Fruit fly (Drosophila melanogaster) whole organism, embryonic: ENCODE data around the gene Gr93d.

Experiments
- Ada2b ChIP-seq: fragments of 200-800 bp; sonication (Bioruptor generic); IDR thresholded peaks from 2 replicates; pipeline ENCODE4 v1.3.6; 2022; ENCODE audit warnings: missing biosample characterization, missing genetic modification characterization
- Antp ChIP-seq: fragments of 200-800 bp; sonication (Bioruptor generic); optimal IDR thresholded peaks from 3 replicates; lab custom pipeline; 2016; ENCODE audit warnings: missing biosample characterization, missing genetic modification characterization
- CG10209 ChIP-seq: fragments of 200-800 bp; sonication (Bioruptor generic); optimal IDR thresholded peaks from 3 replicates; lab custom pipeline; 2017; ENCODE audit warnings: missing biosample characterization, mild to moderate bottlenecking, missing genetic modification characterization, missing genetic modification reagents
- CG10366 ChIP-seq: fragments of 200-800 bp; sonication (Bioruptor generic); IDR thresholded peaks from 2 replicates; pipeline ENCODE4 v1.3.6; 2022; ENCODE audit warnings: missing biosample characterization, missing genetic modification characterization
- CG12391 ChIP-seq: fragments of 200-800 bp; sonication (Bioruptor generic); optimal IDR thresholded peaks from 3 replicates; lab custom pipeline; 2018; ENCODE audit warnings: missing biosample characterization, mild to moderate bottlenecking, missing genetic modification characterization, moderate library complexity
- CG14014 ChIP-seq: fragments of 200-800 bp; sonication (Bioruptor generic); IDR thresholded peaks from 2 replicates; pipeline ENCODE4 v1.3.6; 2022; ENCODE audit warnings: missing biosample characterization, missing genetic modification characterization
- CG14710 ChIP-seq: fragments of 200-800 bp; sonication (Bioruptor generic); optimal IDR thresholded peaks from 3 replicates; lab custom pipeline; 2019; ENCODE audit warnings: missing biosample characterization, mild to moderate bottlenecking, missing genetic modification characterization, moderate library complexity
- CG15011 ChIP-seq: fragments of 200-800 bp; sonication (Bioruptor generic); optimal IDR thresholded peaks from 3 replicates; lab custom pipeline; 2018; ENCODE audit warnings: missing biosample characterization, mild to moderate bottlenecking, missing genetic modification characterization
- CG15073 ChIP-seq: fragments of 200-800 bp; sonication (Bioruptor generic); optimal IDR thresholded peaks from 2 replicates; lab custom pipeline; 2016; ENCODE audit warnings: missing biosample characterization, missing genetic modification characterization
- CG15601 ChIP-seq: fragments of 200-800 bp; sonication (Bioruptor generic); optimal IDR thresholded peaks from 3 replicates; lab custom pipeline; 2019; ENCODE audit warnings: missing biosample characterization, mild to moderate bottlenecking, missing genetic modification characterization, moderate library complexity
- CG16863 ChIP-seq: fragments of 200-800 bp; sonication (Bioruptor generic); optimal IDR thresholded peaks from 3 replicates; lab custom pipeline; 2016; ENCODE audit warnings: missing biosample characterization, missing genetic modification characterization
- CG2116 ChIP-seq: fragments of 200-800 bp; sonication (Bioruptor generic); optimal IDR thresholded peaks from 3 replicates; lab custom pipeline; 2018; ENCODE audit warnings: missing biosample characterization, mild to moderate bottlenecking, missing genetic modification characterization
- CG2199 ChIP-seq: fragments of 200-800 bp; sonication (Bioruptor generic); IDR thresholded peaks from 3 replicates; pipeline ENCODE4 v1.3.6; 2022; ENCODE audit warnings: missing biosample characterization, missing genetic modification characterization
- CG32767 ChIP-seq: fragments of 200-800 bp; sonication (Bioruptor generic); IDR thresholded peaks from 2 replicates; pipeline ENCODE4 v1.3.6; 2022; ENCODE audit warnings: missing biosample characterization, missing genetic modification characterization
- CG9609 ChIP-seq: fragments of 200-800 bp; sonication (Bioruptor generic); optimal IDR thresholded peaks from 3 replicates; lab custom pipeline; 2016; ENCODE audit warnings: missing biosample characterization, missing genetic modification characterization
- CoRest ChIP-seq: fragments of 200-800 bp; sonication (Bioruptor generic); optimal IDR thresholded peaks from 3 replicates; lab custom pipeline; 2018; ENCODE audit warnings: missing biosample characterization, mild to moderate bottlenecking, missing genetic modification characterization, moderate library complexity
- D ChIP-seq, 2 experiments: fragments of 200-800 bp in 1 of 2; fragments of >200 bp in 1 of 2; sonication (Bioruptor generic) in 1 of 2; optimal IDR thresholded peaks; 2 replicates in 1 of 2; 3 replicates in 1 of 2; lab custom pipeline; 2017; ENCODE audit warnings: mild to moderate bottlenecking in 1 of 2, missing biosample characterization in 1 of 2, missing genetic modification characterization in 1 of 2, missing genetic modification reagents in 1 of 2
- Dad ChIP-seq: fragments of 200-800 bp; sonication (Bioruptor generic); optimal IDR thresholded peaks from 3 replicates; lab custom pipeline; 2016; ENCODE audit warnings: missing biosample characterization, missing genetic modification characterization
- Dll ChIP-seq: fragments of 200-800 bp; sonication (Bioruptor generic); IDR thresholded peaks from 4 replicates; pipeline ENCODE4 v1.3.6; 2022; ENCODE audit warnings: missing biosample characterization, missing genetic modification characterization; ENCODE audit not compliant: partially characterized antibody
- Dref ChIP-seq: fragments of 200-800 bp; sonication (Bioruptor generic); IDR thresholded peaks from 2 replicates; pipeline ENCODE4 v1.3.6; 2022; ENCODE audit warnings: missing biosample characterization, missing genetic modification characterization
- HLH3B ChIP-seq: fragments of 200-800 bp; sonication (Bioruptor generic); IDR thresholded peaks from 2 replicates; pipeline ENCODE4 v1.3.6; 2022; ENCODE audit warnings: missing biosample characterization, missing genetic modification characterization
- Hmr ChIP-seq: fragments of 200-800 bp; sonication (Bioruptor generic); optimal IDR thresholded peaks from 3 replicates; lab custom pipeline; 2017; ENCODE audit warnings: mild to moderate bottlenecking, missing biosample characterization, missing genetic modification reagents, missing genetic modification characterization
- Lim3 ChIP-seq: fragments of 200-800 bp; sonication (Bioruptor generic); IDR thresholded peaks from 2 replicates; pipeline ENCODE4 v1.3.6; 2022; ENCODE audit warnings: missing biosample characterization, missing genetic modification characterization
- Max ChIP-seq: fragments of 200-800 bp; sonication (Bioruptor generic); optimal IDR thresholded peaks from 2 replicates; lab custom pipeline; 2016; ENCODE audit warnings: missing biosample characterization, mild to moderate bottlenecking, missing genetic modification characterization
- Myb ChIP-seq: fragments of 200-800 bp; sonication (Bioruptor generic); optimal IDR thresholded peaks from 2 replicates; lab custom pipeline; 2016; ENCODE audit warnings: missing biosample characterization, missing genetic modification characterization
- Six4 ChIP-seq: fragments of 200-800 bp; sonication (Bioruptor generic); optimal IDR thresholded peaks from 2 replicates; lab custom pipeline; 2016; ENCODE audit warnings: missing biosample characterization, missing genetic modification characterization
- ab ChIP-seq: fragments of 200-800 bp; sonication (Bioruptor generic); optimal IDR thresholded peaks from 2 replicates; lab custom pipeline; 2016; ENCODE audit warnings: missing biosample characterization, missing genetic modification characterization
- ac ChIP-seq: fragments of 200-800 bp; sonication (Bioruptor generic); optimal IDR thresholded peaks from 3 replicates; lab custom pipeline; 2017; ENCODE audit warnings: missing biosample characterization, mild to moderate bottlenecking, missing genetic modification characterization
- ash1 ChIP-seq: fragments of 200-800 bp; sonication (Bioruptor generic); optimal IDR thresholded peaks from 2 replicates; lab custom pipeline; 2018; ENCODE audit warnings: missing biosample characterization, mild to moderate bottlenecking, missing genetic modification characterization
- bbx ChIP-seq: fragments of 200-800 bp; sonication (Bioruptor generic); IDR thresholded peaks from 2 replicates; pipeline ENCODE4 v1.3.6; 2022; ENCODE audit warnings: missing biosample characterization, missing genetic modification characterization; ENCODE audit not compliant: partially characterized antibody
- br ChIP-seq: fragments of >200 bp; optimal IDR thresholded peaks from 2 replicates; lab custom pipeline; 2017
- bsh ChIP-seq, 2 experiments: fragments of 200-800 bp; sonication (Bioruptor generic); optimal IDR thresholded peaks; 2 replicates each; lab custom pipeline; 2017 to 2018; ENCODE audit warnings: mild to moderate bottlenecking in 2 of 2, missing biosample characterization in 2 of 2, missing genetic modification characterization in 2 of 2, moderate library complexity in 1 of 2
- cad ChIP-seq: fragments of >200 bp; optimal IDR thresholded peaks from 2 replicates; lab custom pipeline; 2017; ENCODE audit warnings: missing biosample characterization, missing genetic modification characterization
- cato ChIP-seq: fragments of 200-800 bp; sonication (Bioruptor generic); optimal IDR thresholded peaks from 2 replicates; lab custom pipeline; 2016; ENCODE audit warnings: missing biosample characterization, missing genetic modification characterization, borderline replicate concordance
- dimm ChIP-seq: fragments of 200-800 bp; sonication (Bioruptor generic); IDR thresholded peaks from 2 replicates; pipeline ENCODE4 v1.3.6; 2022; ENCODE audit warnings: missing biosample characterization, missing genetic modification characterization
- ewg ChIP-seq: fragments of 200-800 bp; sonication (Bioruptor generic); optimal IDR thresholded peaks from 3 replicates; lab custom pipeline; 2017; ENCODE audit warnings: mild to moderate bottlenecking, missing biosample characterization, missing genetic modification reagents, missing genetic modification characterization
- fd3F ChIP-seq: fragments of 200-800 bp; sonication (Bioruptor generic); optimal IDR thresholded peaks from 2 replicates; lab custom pipeline; 2018; ENCODE audit warnings: missing biosample characterization, mild to moderate bottlenecking, missing genetic modification characterization, moderate library complexity
- fd64A ChIP-seq: fragments of 200-800 bp; sonication (Bioruptor generic); optimal IDR thresholded peaks from 3 replicates; lab custom pipeline; 2018; ENCODE audit warnings: missing biosample characterization, mild to moderate bottlenecking, missing genetic modification characterization
- fd96Cb ChIP-seq: fragments of 200-800 bp; sonication (Bioruptor generic); optimal IDR thresholded peaks from 2 replicates; lab custom pipeline; 2018; ENCODE audit warnings: missing biosample characterization, mild to moderate bottlenecking, missing genetic modification characterization, moderate library complexity
- gce ChIP-seq: fragments of 200-800 bp; sonication (Bioruptor generic); IDR thresholded peaks from 3 replicates; pipeline ENCODE4 v1.3.6; 2022; ENCODE audit warnings: missing biosample characterization, missing genetic modification characterization
- ham ChIP-seq: fragments of 200-800 bp; sonication (Bioruptor generic); IDR thresholded peaks from 2 replicates; pipeline ENCODE4 v1.3.6; 2022; ENCODE audit warnings: missing biosample characterization, missing genetic modification characterization
- hbn ChIP-seq: fragments of 200-800 bp; sonication (Bioruptor generic); IDR thresholded peaks from 2 replicates; pipeline ENCODE4 v1.3.6; 2022; ENCODE audit warnings: missing biosample characterization, missing genetic modification characterization; ENCODE audit not compliant: partially characterized antibody
- inv ChIP-seq: fragments of 200-800 bp; sonication (Bioruptor generic); IDR thresholded peaks from 2 replicates; pipeline ENCODE4 v1.3.6; 2022; ENCODE audit warnings: missing biosample characterization, missing genetic modification characterization; ENCODE audit not compliant: partially characterized antibody
- jigr1 ChIP-seq: fragments of 200-800 bp; sonication (Bioruptor generic); IDR thresholded peaks from 3 replicates; pipeline ENCODE4 v1.3.6; 2022; ENCODE audit warnings: missing biosample characterization, missing genetic modification characterization
- ken ChIP-seq: fragments of 200-800 bp; sonication (Bioruptor generic); IDR thresholded peaks from 3 replicates; pipeline ENCODE4 v1.3.6; 2022; ENCODE audit warnings: missing biosample characterization, missing genetic modification characterization
- maf-S ChIP-seq: fragments of 200-800 bp; sonication (Bioruptor generic); optimal IDR thresholded peaks from 2 replicates; lab custom pipeline; 2016; ENCODE audit warnings: missing biosample characterization, missing genetic modification characterization
- p53 ChIP-seq: fragments of 200-800 bp; sonication (Bioruptor generic); optimal IDR thresholded peaks from 2 replicates; lab custom pipeline; 2016; ENCODE audit warnings: missing biosample characterization, missing genetic modification characterization
- pita ChIP-seq: fragments of 200-800 bp; sonication (Bioruptor generic); optimal IDR thresholded peaks from 2 replicates; lab custom pipeline; 2017; ENCODE audit warnings: missing biosample characterization, mild to moderate bottlenecking, missing genetic modification characterization
- prd ChIP-seq, 3 experiments: fragments of >200 bp in 2 of 3; fragments of 200-800 bp in 1 of 3; sonication (Bioruptor generic) in 1 of 3; optimal IDR thresholded peaks in 2 of 3; IDR thresholded peaks in 1 of 3; 2 replicates in 2 of 3; 3 replicates in 1 of 3; pipeline versions ENCODE4 v1.3.6 to Lab custom; 2017 to 2022; ENCODE audit warnings: missing biosample characterization in 1 of 3, missing genetic modification characterization in 1 of 3
- sisA ChIP-seq: fragments of 200-800 bp; sonication (Bioruptor generic); IDR thresholded peaks from 2 replicates; pipeline ENCODE4 v1.3.6; 2022; ENCODE audit warnings: missing biosample characterization, missing genetic modification characterization
- slbo ChIP-seq: fragments of 200-800 bp; sonication (Bioruptor generic); IDR thresholded peaks from 2 replicates; pipeline ENCODE4 v1.3.6; 2022; ENCODE audit warnings: missing biosample characterization, missing genetic modification characterization

The Gr93d gene

DNA sequence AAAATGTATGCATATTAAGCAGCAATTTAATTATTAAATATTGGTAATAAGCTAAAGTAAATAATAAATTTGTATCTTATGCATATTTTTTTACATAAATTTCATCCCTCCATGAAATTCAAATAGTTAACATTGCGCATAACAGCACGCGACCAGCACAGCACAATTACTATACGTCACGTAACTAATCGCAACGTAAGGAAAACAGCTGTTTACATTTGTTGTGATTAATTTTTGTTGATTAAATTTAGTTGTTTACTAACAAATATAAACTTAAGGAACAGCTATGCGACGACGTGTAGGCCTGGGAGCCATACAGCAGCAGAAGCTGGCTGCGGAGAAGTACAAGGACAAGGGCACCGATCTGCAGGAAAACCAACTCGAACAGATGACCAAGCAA lies 18.5 kb upstream of the Gr93d start, which contains the start of gene lsn (continued):
- TF ChIP-seq ham (GFP tag; lab: Robert Waterston, UW), result no peak
- no peak for TF ChIP-seq CG9609 (GFP tag; lab: Kevin White, UChicago)
- no peak for TF ChIP-seq Lim3 (GFP tag; lab: Robert Waterston, UW)
- TF ChIP-seq CG15073, result no peak
- TF ChIP-seq slbo (GFP tag; lab: Robert Waterston, UW), result no peak
- TF ChIP-seq Max, result no peak
- TF ChIP-seq CG10209 (GFP tag; lab: Kevin White, UChicago), result peak; percentile 25
- no peak for TF ChIP-seq CG2199
- peak; percentile 13 for TF ChIP-seq ac
- no peak for TF ChIP-seq gce
- no peak for TF ChIP-seq CG14710 (tag; lab: Kevin White, UChicago)
- TF ChIP-seq CoRest (tag; lab: Kevin White, UChicago), result peak; percentile 32
- peak; percentile 13 for TF ChIP-seq CG12391 (tag; lab: Kevin White, UChicago)
- TF ChIP-seq prd (optimal IDR thresholded peaks at IDR 0.05; lab: Kevin White, UChicago), result no peak
- no peak for TF ChIP-seq prd (GFP tag; IDR thresholded peaks at IDR 0.05; lab: Robert Waterston, UW)
- no peak for TF ChIP-seq br (lab: Kevin White, UChicago)
- TF ChIP-seq p53 (GFP tag; lab: Kevin White, UChicago), result no peak
- no peak for TF ChIP-seq cato (GFP tag; lab: Kevin White, UChicago)
- no peak for TF ChIP-seq dimm
- no peak for TF ChIP-seq sisA (GFP tag; lab: Robert Waterston, UW)
- no peak for TF ChIP-seq jigr1 (GFP tag; lab: Robert Waterston, UW)
- TF ChIP-seq CG10366 (GFP tag; lab: Robert Waterston, UW), result no peak
- no peak for TF ChIP-seq Dad (GFP tag; lab: Kevin White, UChicago)
- no peak for TF ChIP-seq CG32767 (GFP tag; lab: Robert Waterston, UW)
- TF ChIP-seq CG14014 (GFP tag; lab: Robert Waterston, UW), result peak; percentile 51; the same call in 1 of the 2 replicates
- TF ChIP-seq cad (GFP tag; lab: Kevin White, UChicago), result no peak
- no peak for TF ChIP-seq CG15011
- TF ChIP-seq ash1, result no peak
- no peak for TF ChIP-seq ken (GFP tag; lab: Robert Waterston, UW)
- TF ChIP-seq Antp (GFP tag; lab: Kevin White, UChicago), result no peak
- no peak for TF ChIP-seq fd64A (GFP tag; lab: Kevin White, UChicago)
- TF ChIP-seq maf-S (GFP tag; lab: Kevin White, UChicago), result no peak
- no peak for TF ChIP-seq Dref
- no peak for TF ChIP-seq pita (GFP tag; lab: Kevin White, UChicago)
- TF ChIP-seq Myb (GFP tag; lab: Kevin White, UChicago), result no peak
- TF ChIP-seq hbn, result no peak
- TF ChIP-seq Six4 (GFP tag; lab: Kevin White, UChicago), result no peak
- TF ChIP-seq CG2116 (GFP tag; lab: Kevin White, UChicago), result no peak
- TF ChIP-seq CG15601 (tag; lab: Kevin White, UChicago), result peak; percentile 59
- TF ChIP-seq ewg (GFP tag; lab: Kevin White, UChicago), result peak; percentile 22
- TF ChIP-seq Hmr, result peak; percentile 11
- TF ChIP-seq fd96Cb, result no peak
- no peak for TF ChIP-seq CG16863
- peak in 1 of 2 experiments; percentile 72 for TF ChIP-seq bsh (GFP tag; optimal IDR thresholded peaks at IDR 0.05; lab: Kevin White, UChicago)
- TF ChIP-seq ab, result no peak
- TF ChIP-seq Dll (GFP tag; lab: Robert Waterston, UW), result no peak
- no peak for TF ChIP-seq Ada2b (GFP tag; lab: Robert Waterston, UW)
- TF ChIP-seq HLH3B, result no peak
- TF ChIP-seq bbx (GFP tag; lab: Robert Waterston, UW), result no peak
- TF ChIP-seq D (optimal IDR thresholded peaks at IDR 0.05; lab: Kevin White, UChicago), result no peak
- no peak for TF ChIP-seq D (GFP tag; optimal IDR thresholded peaks at IDR 0.05; lab: Kevin White, UChicago)
- no peak for TF ChIP-seq inv (GFP tag; lab: Robert Waterston, UW)
- TF ChIP-seq fd3F, result peak; percentile 59
